Fruit fly (Drosophila melanogaster): ENCODE measurements around the gene CG15721.

- TF ChIP-seq CG10348 (GFP tag; IDR thresholded peaks at IDR 0.05) (no peak), D1 (tag; optimal IDR thresholded peaks at IDR 0.05) (no peak), EcR (GFP tag; optimal IDR thresholded peaks at IDR 0.05) (no peak), CG14655 (GFP tag; optimal IDR thresholded peaks at IDR 0.05) (no peak), Ets98B (GFP tag; IDR thresholded peaks at IDR 0.05) (no peak), CG9948 (tag; optimal IDR thresholded peaks at IDR 0.05) (no peak), CG15710 (tag; optimal IDR thresholded peaks at IDR 0.05) (no peak), CG8301 (tag; optimal IDR thresholded peaks at IDR 0.05) (no peak), CG4496 (GFP tag; IDR thresholded peaks at IDR 0.05) (no peak)
Measured at dm6 chrX:12940396-12940795, 30.1 kb upstream of the CG15721 start.
